Worm (Caenorhabditis elegans): ENCODE results near the gene nspg-11.
A peak's percentile ranks its signal among the peaks of the same experiment; 100 is the strongest.

nspg-11 gene

ce11 chrIV:9321039-9321851, 2.6 kb downstream of the nspg-11 start, which contains the start of the genes F49C12.12 and vha-17:
Gene F49C12.12 (minus strand): TSS chrIV:9321089.
Gene vha-17 (plus strand): TSS chrIV:9321801.
- TF ChIP-seq unc-62 (GFP tag; optimal IDR thresholded peaks at IDR 0.05) (no peak), R02D3.7 (tag; optimal IDR thresholded peaks at IDR 0.05) (no peak), zag-1 (tag; optimal IDR thresholded peaks at IDR 0.05) (no peak), unc-39 (tag; optimal IDR thresholded peaks at IDR 0.05) (no peak), ztf-4 (tag; optimal IDR thresholded peaks at IDR 0.05) (no peak), nhr-23 (tag; optimal IDR thresholded peaks at IDR 0.05) (peak; percentile 9), snpc-4 (tag; optimal IDR thresholded peaks at IDR 0.05) (peak; percentile 29), nhr-237 (tag; optimal IDR thresholded peaks at IDR 0.05) (no peak), lsy-12 (tag; optimal IDR thresholded peaks at IDR 0.05) (no peak), hmg-11 (tag; optimal IDR thresholded peaks at IDR 0.05) (peak; percentile 0), pha-4 (tag; optimal IDR thresholded peaks at IDR 0.05) (peak; percentile 22), sea-2 (GFP tag; optimal IDR thresholded peaks at IDR 0.05) (no peak), tbx-2 (tag; optimal IDR thresholded peaks at IDR 0.05) (no peak), lin-39 (tag; optimal IDR thresholded peaks at IDR 0.05) (no peak), nhr-28 (tag; optimal IDR thresholded peaks at IDR 0.05) (no peak), ztf-11 (tag; optimal IDR thresholded peaks at IDR 0.05) (no peak), ceh-9 (tag; optimal IDR thresholded peaks at IDR 0.05) (no peak), ceh-82 (tag; optimal IDR thresholded peaks at IDR 0.05) (no peak), elt-2 (tag; optimal IDR thresholded peaks at IDR 0.05) (peak; percentile 43), nfya-1 (tag; optimal IDR thresholded peaks at IDR 0.05; ENCODE audit: insufficient read depth) (peak; percentile 54), pqm-1 (tag; optimal IDR thresholded peaks at IDR 0.05) (no peak), jun-1 (tag; optimal IDR thresholded peaks at IDR 0.05) (peak; percentile 1), nhr-12 (tag; optimal IDR thresholded peaks at IDR 0.05) (no peak), nhr-77 (tag; optimal IDR thresholded peaks at IDR 0.05) (no peak), ZK546.5 (tag; optimal IDR thresholded peaks at IDR 0.05) (no peak), lin-15B (tag; optimal IDR thresholded peaks at IDR 0.05) (peak; percentile 9), nhr-76 (tag; optimal IDR thresholded peaks at IDR 0.05) (no peak), ceh-28 (tag; optimal IDR thresholded peaks at IDR 0.05) (peak; percentile 38), nhr-43 (tag; optimal IDR thresholded peaks at IDR 0.05; ENCODE audit: poor library complexity, severe bottlenecking) (no peak), nhr-67 (tag; optimal IDR thresholded peaks at IDR 0.05) (no peak), mml-1 (tag; optimal IDR thresholded peaks at IDR 0.05) (no peak), skn-1 (tag; optimal IDR thresholded peaks at IDR 0.05) (peak; percentile 5)

ce11 chrIV:9320023-9320422, 3.9 kb downstream of the nspg-11 start:
- TF ChIP-seq ama-1 (optimal IDR thresholded peaks at IDR 0.05) (no peak), eor-1 (tag; optimal IDR thresholded peaks at IDR 0.05) (no peak), aly-2 (tag; optimal IDR thresholded peaks at IDR 0.05) (no peak), skn-1 (tag; optimal IDR thresholded peaks at IDR 0.05) (no peak), ceh-82 (tag; optimal IDR thresholded peaks at IDR 0.05) (no peak), nhr-43 (tag; optimal IDR thresholded peaks at IDR 0.05; ENCODE audit: poor library complexity, severe bottlenecking) (no peak), ZK546.5 (tag; optimal IDR thresholded peaks at IDR 0.05) (no peak), fkh-2 (tag; optimal IDR thresholded peaks at IDR 0.05) (no peak), nhr-237 (tag; optimal IDR thresholded peaks at IDR 0.05) (no peak), ztf-4 (tag; optimal IDR thresholded peaks at IDR 0.05) (no peak), ztf-11 (tag; optimal IDR thresholded peaks at IDR 0.05) (no peak), daf-12 (tag; optimal IDR thresholded peaks at IDR 0.05) (no peak), mml-1 (tag; optimal IDR thresholded peaks at IDR 0.05) (no peak)

- TF ChIP-seq nhr-237 (tag; optimal IDR thresholded peaks at IDR 0.05): no peak
- TF ChIP-seq ztf-4 (tag; optimal IDR thresholded peaks at IDR 0.05): no peak
- TF ChIP-seq jun-1 (tag; optimal IDR thresholded peaks at IDR 0.05): no peak
Measured at ce11 chrIV:9319080-9319479, 4.8 kb downstream of the nspg-11 start, which contains the start of the genes F49C12.11 and nemt-1. Gene F49C12.11 (plus strand): TSS chrIV:9319380. Gene nemt-1 (minus strand): TSS chrIV:9319439.

- no peak for TF ChIP-seq elt-3 (tag; optimal IDR thresholded peaks at IDR 0.05)
- no peak for TF ChIP-seq nhr-25 (tag; optimal IDR thresholded peaks at IDR 0.05)
- TF ChIP-seq daf-12 (tag; optimal IDR thresholded peaks at IDR 0.05): no peak
- no peak for TF ChIP-seq ceh-82 (tag; optimal IDR thresholded peaks at IDR 0.05)
- no peak for TF ChIP-seq zag-1 (tag; optimal IDR thresholded peaks at IDR 0.05)
- TF ChIP-seq eor-1 (tag; optimal IDR thresholded peaks at IDR 0.05): no peak
- no peak for TF ChIP-seq nhr-237 (tag; optimal IDR thresholded peaks at IDR 0.05)
- no peak for TF ChIP-seq nhr-67 (tag; optimal IDR thresholded peaks at IDR 0.05)
- no peak for TF ChIP-seq nhr-43 (tag; optimal IDR thresholded peaks at IDR 0.05; ENCODE audit: poor library complexity, severe bottlenecking)
- no peak for TF ChIP-seq elt-2 (tag; optimal IDR thresholded peaks at IDR 0.05)
- TF ChIP-seq nhr-77 (tag; optimal IDR thresholded peaks at IDR 0.05): no peak
- TF ChIP-seq lin-15B (tag; optimal IDR thresholded peaks at IDR 0.05): no peak
- no peak for TF ChIP-seq fos-1 (tag; optimal IDR thresholded peaks at IDR 0.05)
- TF ChIP-seq pha-4 (tag; optimal IDR thresholded peaks at IDR 0.05): no peak
Measured at ce11 chrIV:9318147-9318546, 5.7 kb downstream of the nspg-11 start.
